Fruit fly (Drosophila melanogaster) whole organism, embryonic: ENCODE results near the gene CG40198.
A peak's percentile ranks its signal among the peaks of the same experiment; 100 is the strongest.

Experiments used
- Bgb ChIP-seq: fragments of 200-800 bp; sonication (Bioruptor generic); IDR thresholded peaks from 2 replicates; pipeline ENCODE4 v1.3.6; 2022; ENCODE audit warnings: missing biosample characterization, missing genetic modification characterization; ENCODE audit not compliant: partially characterized antibody
- CG10543 ChIP-seq: fragments of 200-800 bp; sonication (Bioruptor generic); optimal IDR thresholded peaks from 3 replicates; lab custom pipeline; 2017; ENCODE audit warnings: missing biosample characterization, mild to moderate bottlenecking, missing genetic modification characterization, moderate library complexity
- CG11504 ChIP-seq: fragments of 200-800 bp; sonication (Bioruptor generic); optimal IDR thresholded peaks from 3 replicates; lab custom pipeline; 2019; ENCODE audit warnings: missing biosample characterization, mild to moderate bottlenecking, missing genetic modification characterization, moderate library complexity
- CG16813 ChIP-seq: fragments of 200-800 bp; sonication (Bioruptor generic); IDR thresholded peaks from 3 replicates; pipeline ENCODE4 v1.3.6; 2022; ENCODE audit warnings: missing biosample characterization, missing genetic modification characterization; ENCODE audit not compliant: partially characterized antibody
- CG16815 ChIP-seq: fragments of 200-800 bp; sonication (Bioruptor generic); optimal IDR thresholded peaks from 3 replicates; lab custom pipeline; 2017; ENCODE audit warnings: missing biosample characterization, mild to moderate bottlenecking, missing genetic modification characterization
- CG17186 ChIP-seq: fragments of 200-800 bp; sonication (Bioruptor generic); optimal IDR thresholded peaks from 3 replicates; lab custom pipeline; 2017; ENCODE audit warnings: missing biosample characterization, missing genetic modification reagents, missing genetic modification characterization
- CG2678 ChIP-seq: fragments of 200-800 bp; sonication (Bioruptor generic); optimal IDR thresholded peaks from 3 replicates; lab custom pipeline; 2019; ENCODE audit warnings: missing biosample characterization, mild to moderate bottlenecking, missing genetic modification characterization, moderate library complexity
- CG31388 ChIP-seq: fragments of 200-800 bp; sonication (Bioruptor generic); optimal IDR thresholded peaks from 2 replicates; lab custom pipeline; 2016; ENCODE audit warnings: missing biosample characterization, missing genetic modification characterization
- CG32767 ChIP-seq: fragments of 200-800 bp; sonication (Bioruptor generic); IDR thresholded peaks from 2 replicates; pipeline ENCODE4 v1.3.6; 2022; ENCODE audit warnings: missing biosample characterization, missing genetic modification characterization
- CG4328 ChIP-seq: fragments of 200-800 bp; sonication (Bioruptor generic); optimal IDR thresholded peaks from 3 replicates; lab custom pipeline; 2017; ENCODE audit warnings: missing biosample characterization, missing genetic modification reagents, missing genetic modification characterization
- CG4360 ChIP-seq: fragments of 200-800 bp; sonication (Bioruptor generic); IDR thresholded peaks from 2 replicates; pipeline ENCODE4 v1.3.6; 2022; ENCODE audit warnings: missing biosample characterization, missing genetic modification characterization
- CG6654 ChIP-seq: fragments of 200-800 bp; sonication (Bioruptor generic); optimal IDR thresholded peaks from 2 replicates; lab custom pipeline; 2017; ENCODE audit warnings: missing biosample characterization, mild to moderate bottlenecking, missing genetic modification characterization
- CG6791 ChIP-seq: fragments of 200-800 bp; sonication (Bioruptor generic); IDR thresholded peaks from 3 replicates; pipeline ENCODE4 v1.3.6; 2022; ENCODE audit warnings: missing biosample characterization, missing genetic modification characterization; ENCODE audit not compliant: partially characterized antibody
- CG7556 ChIP-seq: fragments of 200-800 bp; sonication (Bioruptor generic); optimal IDR thresholded peaks from 2 replicates; lab custom pipeline; 2017; ENCODE audit warnings: missing biosample characterization, mild to moderate bottlenecking, missing genetic modification characterization
- CG7745 ChIP-seq: fragments of 200-800 bp; sonication (Bioruptor generic); optimal IDR thresholded peaks from 2 replicates; lab custom pipeline; 2018; ENCODE audit warnings: missing biosample characterization, mild to moderate bottlenecking, missing genetic modification characterization, moderate library complexity
- CG9437 ChIP-seq: fragments of 200-800 bp; sonication (Bioruptor generic); optimal IDR thresholded peaks from 2 replicates; lab custom pipeline; 2018; ENCODE audit warnings: missing biosample characterization, mild to moderate bottlenecking, missing genetic modification characterization
- CkIIα-i1 ChIP-seq: fragments of 200-800 bp; sonication (Bioruptor generic); IDR thresholded peaks from 2 replicates; pipeline ENCODE4 v1.3.6; 2022; ENCODE audit warnings: missing biosample characterization, missing genetic modification characterization
- D19A ChIP-seq: fragments of 200-800 bp; optimal IDR thresholded peaks from 3 replicates; lab custom pipeline; 2019; ENCODE audit warnings: missing biosample characterization, mild to moderate bottlenecking, missing genetic modification characterization, moderate library complexity
- Dip3 ChIP-seq: fragments of 200-800 bp; sonication (Bioruptor generic); optimal IDR thresholded peaks from 3 replicates; lab custom pipeline; 2016; ENCODE audit warnings: missing biosample characterization, missing genetic modification characterization
- Drgx ChIP-seq: fragments of 200-800 bp; sonication (Bioruptor generic); IDR thresholded peaks from 2 replicates; pipeline ENCODE4 v1.3.6; 2022; ENCODE audit warnings: missing biosample characterization, missing genetic modification characterization
- E2f2 ChIP-seq: fragments of 200-800 bp; sonication (Bioruptor generic); IDR thresholded peaks from 2 replicates; pipeline ENCODE4 v1.3.6; 2022; ENCODE audit warnings: missing biosample characterization, missing genetic modification characterization
- Eip74EF ChIP-seq, 2 experiments: fragments of 200-800 bp in 1 of 2; fragments of >200 bp in 1 of 2; sonication (Bioruptor generic) in 1 of 2; optimal IDR thresholded peaks; 2 replicates each; lab custom pipeline; 2017 to 2019; ENCODE audit warnings: missing biosample characterization in 2 of 2, missing genetic modification characterization in 2 of 2, mild to moderate bottlenecking in 1 of 2, moderate library complexity in 1 of 2
- Ets97D ChIP-seq: fragments of 200-800 bp; sonication (Bioruptor generic); optimal IDR thresholded peaks from 3 replicates; lab custom pipeline; 2016; ENCODE audit warnings: missing biosample characterization, missing genetic modification characterization
- HHEX ChIP-seq: fragments of 200-800 bp; sonication (Bioruptor generic); optimal IDR thresholded peaks from 3 replicates; lab custom pipeline; 2017; ENCODE audit warnings: missing biosample characterization, mild to moderate bottlenecking, missing genetic modification characterization, missing genetic modification reagents
- MTF-1 ChIP-seq: fragments of 200-800 bp; sonication (Bioruptor generic); optimal IDR thresholded peaks from 2 replicates; lab custom pipeline; 2018; ENCODE audit warnings: missing biosample characterization, mild to moderate bottlenecking, missing genetic modification characterization, borderline replicate concordance
- Optix ChIP-seq: fragments of 200-800 bp; sonication (Bioruptor generic); IDR thresholded peaks from 3 replicates; pipeline ENCODE4 v1.3.6; 2022; ENCODE audit warnings: missing biosample characterization, missing genetic modification characterization
- Scr ChIP-seq: fragments of 200-800 bp; sonication (Bioruptor generic); IDR thresholded peaks from 2 replicates; pipeline ENCODE4 v1.3.6; 2022; ENCODE audit warnings: missing biosample characterization, missing genetic modification characterization; ENCODE audit not compliant: partially characterized antibody
- Xrp1 ChIP-seq: fragments of 200-800 bp; sonication (Bioruptor generic); IDR thresholded peaks from 2 replicates; pipeline ENCODE4 v1.3.6; 2022; ENCODE audit warnings: missing biosample characterization, missing genetic modification characterization
- ash1 ChIP-seq: fragments of 200-800 bp; sonication (Bioruptor generic); optimal IDR thresholded peaks from 2 replicates; lab custom pipeline; 2018; ENCODE audit warnings: missing biosample characterization, mild to moderate bottlenecking, missing genetic modification characterization
- bowl ChIP-seq: fragments of 200-800 bp; sonication (Bioruptor generic); IDR thresholded peaks from 2 replicates; pipeline ENCODE4 v1.3.6; 2022; ENCODE audit warnings: missing biosample characterization, missing genetic modification characterization
- dan ChIP-seq: fragments of 200-800 bp; sonication (Bioruptor generic); IDR thresholded peaks from 2 replicates; pipeline ENCODE4 v1.3.6; 2022; ENCODE audit warnings: missing biosample characterization, missing genetic modification characterization
- gfzf ChIP-seq: fragments of 200-800 bp; sonication (Bioruptor generic); optimal IDR thresholded peaks from 2 replicates; lab custom pipeline; 2016; ENCODE audit warnings: missing biosample characterization, mild to moderate bottlenecking, missing genetic modification characterization, moderate library complexity
- hbn ChIP-seq: fragments of 200-800 bp; sonication (Bioruptor generic); IDR thresholded peaks from 2 replicates; pipeline ENCODE4 v1.3.6; 2022; ENCODE audit warnings: missing biosample characterization, missing genetic modification characterization; ENCODE audit not compliant: partially characterized antibody
- ken ChIP-seq: fragments of 200-800 bp; sonication (Bioruptor generic); IDR thresholded peaks from 3 replicates; pipeline ENCODE4 v1.3.6; 2022; ENCODE audit warnings: missing biosample characterization, missing genetic modification characterization
- mld ChIP-seq: fragments of 200-800 bp; sonication (Bioruptor generic); IDR thresholded peaks from 3 replicates; pipeline ENCODE4 v1.3.6; 2022; ENCODE audit warnings: missing biosample characterization, missing genetic modification characterization; ENCODE audit not compliant: partially characterized antibody
- p53 ChIP-seq: fragments of 200-800 bp; sonication (Bioruptor generic); optimal IDR thresholded peaks from 2 replicates; lab custom pipeline; 2016; ENCODE audit warnings: missing biosample characterization, missing genetic modification characterization
- pho ChIP-seq: fragments of 200-800 bp; sonication (Bioruptor generic); optimal IDR thresholded peaks from 2 replicates; lab custom pipeline; 2016; ENCODE audit warnings: missing biosample characterization, missing genetic modification characterization
- psq ChIP-seq: fragments of 200-800 bp; sonication (Bioruptor generic); optimal IDR thresholded peaks from 2 replicates; lab custom pipeline; 2017; ENCODE audit warnings: missing biosample characterization, missing genetic modification characterization
- ranshi ChIP-seq: fragments of 200-800 bp; sonication (Bioruptor generic); IDR thresholded peaks from 2 replicates; pipeline ENCODE4 v1.3.6; 2022; ENCODE audit warnings: missing biosample characterization, missing genetic modification characterization
- rib ChIP-seq: fragments of 200-800 bp; sonication (Bioruptor generic); IDR thresholded peaks from 2 replicates; pipeline ENCODE4 v1.3.6; 2022; ENCODE audit warnings: missing biosample characterization, missing genetic modification characterization
- row ChIP-seq: fragments of 200-800 bp; sonication (Bioruptor generic); IDR thresholded peaks from 3 replicates; pipeline ENCODE4 v1.3.6; 2022; ENCODE audit warnings: missing biosample characterization, missing genetic modification characterization
- shn ChIP-seq: fragments of 200-800 bp; sonication (Bioruptor generic); optimal IDR thresholded peaks from 3 replicates; lab custom pipeline; 2016; ENCODE audit warnings: missing biosample characterization, missing genetic modification characterization
- sisA ChIP-seq: fragments of 200-800 bp; sonication (Bioruptor generic); IDR thresholded peaks from 2 replicates; pipeline ENCODE4 v1.3.6; 2022; ENCODE audit warnings: missing biosample characterization, missing genetic modification characterization
- toy ChIP-seq: fragments of 200-800 bp; sonication (Bioruptor generic); IDR thresholded peaks from 2 replicates; pipeline ENCODE4 v1.3.6; 2022; ENCODE audit warnings: missing biosample characterization, missing genetic modification characterization
- trem ChIP-seq: fragments of 200-800 bp; optimal IDR thresholded peaks from 3 replicates; lab custom pipeline; 2019; ENCODE audit warnings: missing biosample characterization, mild to moderate bottlenecking, missing genetic modification characterization, moderate library complexity
- vnd ChIP-seq: fragments of 200-800 bp; sonication (Bioruptor generic); IDR thresholded peaks from 3 replicates; pipeline ENCODE4 v1.3.6; 2022; ENCODE audit warnings: missing biosample characterization, missing genetic modification characterization; ENCODE audit not compliant: partially characterized antibody
- wdn ChIP-seq: fragments of 200-800 bp; sonication (Bioruptor generic); IDR thresholded peaks from 2 replicates; pipeline ENCODE4 v1.3.6; 2022; ENCODE audit warnings: missing biosample characterization, missing genetic modification characterization
- wor ChIP-seq: fragments of 200-800 bp; sonication (Bioruptor generic); IDR thresholded peaks from 2 replicates; pipeline ENCODE4 v1.3.6; 2022; ENCODE audit warnings: missing biosample characterization, missing genetic modification characterization

CG40198 gene

dm6 chr3R:4130281-4130863 lies 31.7 kb downstream of the CG40198 start (continued):
- TF ChIP-seq p53 (GFP tag; lab: Kevin White, UChicago) (no peak), ash1 (GFP tag; lab: Kevin White, UChicago) (no peak), psq (GFP tag; lab: Kevin White, UChicago) (no peak), CG2678 (tag; lab: Kevin White, UChicago) (no peak)

dm6 chr3R:4128337-4128736 lies 33.7 kb downstream of the CG40198 start:
- TF ChIP-seq mld (GFP tag; lab: Robert Waterston, UW): peak; percentile 57; the same call in 1 of the 3 replicates
- TF ChIP-seq CG17186: no peak
- no peak for TF ChIP-seq Optix (GFP tag; lab: Robert Waterston, UW)
- TF ChIP-seq toy (GFP tag; lab: Robert Waterston, UW): no peak
- TF ChIP-seq CG16815 (GFP tag; lab: Kevin White, UChicago): no peak
- no peak for TF ChIP-seq MTF-1 (GFP tag; lab: Kevin White, UChicago)
- no peak for TF ChIP-seq pho (GFP tag; lab: Kevin White, UChicago)
- no peak for TF ChIP-seq CG10543 (GFP tag; lab: Kevin White, UChicago)
- no peak for TF ChIP-seq bowl (GFP tag; lab: Robert Waterston, UW)
- TF ChIP-seq CG7745 (tag; lab: Kevin White, UChicago): no peak
- no peak for TF ChIP-seq CkIIα-i1 (GFP tag; lab: Robert Waterston, UW)
- TF ChIP-seq Xrp1 (GFP tag; lab: Robert Waterston, UW): no peak
- TF ChIP-seq dan (GFP tag; lab: Robert Waterston, UW): no peak
- no peak for TF ChIP-seq CG11504 (tag; lab: Kevin White, UChicago)
- TF ChIP-seq psq (GFP tag; lab: Kevin White, UChicago): no peak
- TF ChIP-seq Scr: peak; percentile 59
- TF ChIP-seq CG4360 (GFP tag; lab: Robert Waterston, UW): no peak
- TF ChIP-seq shn: no peak
- TF ChIP-seq ken (GFP tag; lab: Robert Waterston, UW): no peak
- TF ChIP-seq vnd (GFP tag; lab: Robert Waterston, UW): peak; percentile 65; the same call in 2 of the 3 replicates
- TF ChIP-seq D19A (tag; lab: Kevin White, UChicago): no peak
- peak; percentile 56; the same call in 2 of the 3 replicates for TF ChIP-seq CG6791 (GFP tag; lab: Robert Waterston, UW)
- no peak for TF ChIP-seq E2f2 (GFP tag; lab: Robert Waterston, UW)
- no peak for TF ChIP-seq sisA (GFP tag; lab: Robert Waterston, UW)
- TF ChIP-seq CG32767 (GFP tag; lab: Robert Waterston, UW): no peak
- TF ChIP-seq ranshi: no peak
- no peak for TF ChIP-seq CG6654 (GFP tag; lab: Kevin White, UChicago)
- TF ChIP-seq CG31388 (GFP tag; lab: Kevin White, UChicago): no peak
- TF ChIP-seq wor: no peak
- no peak for TF ChIP-seq wdn (GFP tag; lab: Robert Waterston, UW)
- TF ChIP-seq CG9437: no peak
- TF ChIP-seq hbn (GFP tag; lab: Robert Waterston, UW): no peak
- no peak for TF ChIP-seq Drgx (GFP tag; lab: Robert Waterston, UW)
- TF ChIP-seq rib (GFP tag; lab: Robert Waterston, UW): no peak
- TF ChIP-seq row: no peak
- no peak for TF ChIP-seq trem (tag; lab: Kevin White, UChicago)
- TF ChIP-seq Dip3 (GFP tag; lab: Kevin White, UChicago): no peak
- no peak for TF ChIP-seq Ets97D
- TF ChIP-seq Bgb (GFP tag; lab: Robert Waterston, UW): peak; percentile 44; the same call in 1 of the 2 replicates
- TF ChIP-seq HHEX (GFP tag; lab: Kevin White, UChicago): no peak
- no peak for TF ChIP-seq CG7556 (GFP tag; lab: Kevin White, UChicago)
- no peak for TF ChIP-seq Eip74EF (GFP tag; optimal IDR thresholded peaks at IDR 0.05; lab: Kevin White, UChicago)
- no peak for TF ChIP-seq gfzf (GFP tag; lab: Kevin White, UChicago)
- peak; percentile 68; the same call in 2 of the 3 replicates for TF ChIP-seq CG16813
- no peak for TF ChIP-seq CG4328 (GFP tag; lab: Kevin White, UChicago)
